Fruit fly (Drosophila melanogaster) whole organism, embryonic: ENCODE data around the gene CG14400.

ENCODE experiments used
- BEAF-32 ChIP-seq: fragments of 200-800 bp; sonication (Bioruptor generic); optimal IDR thresholded peaks from 3 replicates; lab custom pipeline; 2017; ENCODE audit warnings: missing biosample characterization, missing genetic modification characterization, mild to moderate bottlenecking, moderate library complexity, missing genetic modification reagents
- CG10147 ChIP-seq: fragments of 200-800 bp; sonication (Bioruptor generic); optimal IDR thresholded peaks from 2 replicates; lab custom pipeline; 2019; ENCODE audit warnings: missing biosample characterization, mild to moderate bottlenecking, missing genetic modification characterization, moderate library complexity
- CG10321 ChIP-seq: fragments of 200-800 bp; sonication (Bioruptor generic); IDR thresholded peaks from 2 replicates; pipeline ENCODE4 v1.3.6; 2022; ENCODE audit warnings: missing biosample characterization, missing genetic modification characterization
- CG11456 ChIP-seq: fragments of 200-800 bp; sonication (Bioruptor generic); IDR thresholded peaks from 3 replicates; pipeline ENCODE4 v1.3.6; 2022; ENCODE audit warnings: missing biosample characterization, missing genetic modification characterization
- CG12236 ChIP-seq: fragments of 200-800 bp; sonication (Bioruptor generic); optimal IDR thresholded peaks from 2 replicates; lab custom pipeline; 2016; ENCODE audit warnings: missing biosample characterization, missing genetic modification characterization
- CG12769 ChIP-seq: fragments of 200-800 bp; sonication (Bioruptor generic); optimal IDR thresholded peaks from 2 replicates; lab custom pipeline; 2019; ENCODE audit warnings: missing biosample characterization, mild to moderate bottlenecking, missing genetic modification characterization, moderate library complexity
- CG14965 ChIP-seq: fragments of 200-800 bp; sonication (Bioruptor generic); optimal IDR thresholded peaks from 2 replicates; lab custom pipeline; 2016; ENCODE audit warnings: missing biosample characterization, missing genetic modification characterization, borderline replicate concordance
- CG17568 ChIP-seq: fragments of 200-800 bp; sonication (Bioruptor generic); optimal IDR thresholded peaks from 2 replicates; lab custom pipeline; 2018; ENCODE audit warnings: missing biosample characterization, mild to moderate bottlenecking, missing genetic modification characterization, moderate library complexity
- CG2199 ChIP-seq: fragments of 200-800 bp; sonication (Bioruptor generic); IDR thresholded peaks from 3 replicates; pipeline ENCODE4 v1.3.6; 2022; ENCODE audit warnings: missing biosample characterization, missing genetic modification characterization
- CG2889 ChIP-seq: fragments of 200-800 bp; sonication (Bioruptor generic); IDR thresholded peaks from 3 replicates; pipeline ENCODE4 v1.3.6; 2022; ENCODE audit warnings: missing biosample characterization, missing genetic modification characterization
- CG33213 ChIP-seq: fragments of 200-800 bp; sonication (Bioruptor generic); optimal IDR thresholded peaks from 3 replicates; lab custom pipeline; 2016; ENCODE audit warnings: missing biosample characterization, missing genetic modification characterization
- CG6175 ChIP-seq: fragments of 200-800 bp; sonication (Bioruptor generic); IDR thresholded peaks from 3 replicates; pipeline ENCODE4 v1.3.6; 2022; ENCODE audit warnings: missing biosample characterization, missing genetic modification characterization
- CG6654 ChIP-seq: fragments of 200-800 bp; sonication (Bioruptor generic); optimal IDR thresholded peaks from 2 replicates; lab custom pipeline; 2017; ENCODE audit warnings: missing biosample characterization, mild to moderate bottlenecking, missing genetic modification characterization
- CG9215 ChIP-seq: fragments of 200-800 bp; sonication (Bioruptor generic); IDR thresholded peaks from 2 replicates; pipeline ENCODE4 v1.3.6; 2022; ENCODE audit warnings: missing biosample characterization, missing genetic modification characterization
- CG9609 ChIP-seq: fragments of 200-800 bp; sonication (Bioruptor generic); optimal IDR thresholded peaks from 3 replicates; lab custom pipeline; 2016; ENCODE audit warnings: missing biosample characterization, missing genetic modification characterization
- CG9727 ChIP-seq: fragments of 200-800 bp; sonication (Bioruptor generic); optimal IDR thresholded peaks from 3 replicates; lab custom pipeline; 2017; ENCODE audit warnings: missing biosample characterization, mild to moderate bottlenecking, missing genetic modification characterization
- D ChIP-seq, 2 experiments: fragments of 200-800 bp in 1 of 2; fragments of >200 bp in 1 of 2; sonication (Bioruptor generic) in 1 of 2; optimal IDR thresholded peaks; 2 replicates in 1 of 2; 3 replicates in 1 of 2; lab custom pipeline; 2017; ENCODE audit warnings: mild to moderate bottlenecking in 1 of 2, missing biosample characterization in 1 of 2, missing genetic modification characterization in 1 of 2, missing genetic modification reagents in 1 of 2
- D19B ChIP-seq: fragments of 200-800 bp; sonication (Bioruptor generic); optimal IDR thresholded peaks from 2 replicates; lab custom pipeline; 2017; ENCODE audit warnings: missing biosample characterization, mild to moderate bottlenecking, missing genetic modification characterization
- E2f1 ChIP-seq: fragments of 200-800 bp; sonication (Bioruptor generic); IDR thresholded peaks from 2 replicates; pipeline ENCODE4 v1.3.6; 2022; ENCODE audit warnings: missing biosample characterization, missing genetic modification characterization
- E2f2 ChIP-seq: fragments of 200-800 bp; sonication (Bioruptor generic); IDR thresholded peaks from 2 replicates; pipeline ENCODE4 v1.3.6; 2022; ENCODE audit warnings: missing biosample characterization, missing genetic modification characterization
- Hr51 ChIP-seq, 2 experiments: fragments of 200-800 bp; sonication (Bioruptor generic); optimal IDR thresholded peaks; 2 replicates in 1 of 2; 3 replicates in 1 of 2; lab custom pipeline; 2016 to 2018; ENCODE audit warnings: missing biosample characterization in 2 of 2, missing genetic modification characterization in 2 of 2, mild to moderate bottlenecking in 1 of 2, moderate library complexity in 1 of 2
- Hr78 ChIP-seq, 2 experiments: fragments of 200-800 bp in 1 of 2; fragments of >200 bp in 1 of 2; sonication (Bioruptor generic) in 1 of 2; optimal IDR thresholded peaks; 2 replicates each; lab custom pipeline; 2017 to 2019; ENCODE audit warnings: missing biosample characterization in 2 of 2, missing genetic modification characterization in 2 of 2, mild to moderate bottlenecking in 1 of 2, moderate library complexity in 1 of 2
- Med ChIP-seq: fragments of 200-800 bp; sonication (Bioruptor generic); peaks from one replicate; lab custom pipeline; 2016; ENCODE audit warnings: missing biosample characterization, missing genetic modification characterization, mild to moderate bottlenecking, inconsistent platforms, moderate library complexity
- Rx ChIP-seq: fragments of 200-800 bp; sonication (Bioruptor generic); IDR thresholded peaks from 2 replicates; pipeline ENCODE4 v1.3.6; 2022; ENCODE audit warnings: missing biosample characterization, missing genetic modification characterization
- Side ChIP-seq: fragments of 200-800 bp; sonication (Bioruptor generic); optimal IDR thresholded peaks from 2 replicates; lab custom pipeline; 2016; ENCODE audit warnings: missing biosample characterization, missing genetic modification characterization
- Sox100B ChIP-seq: fragments of 200-800 bp; sonication (Bioruptor generic); optimal IDR thresholded peaks from 3 replicates; lab custom pipeline; 2018; ENCODE audit warnings: missing biosample characterization, mild to moderate bottlenecking, missing genetic modification characterization
- Taf1 ChIP-seq: fragments of 200-800 bp; sonication (Bioruptor generic); IDR thresholded peaks from 2 replicates; pipeline ENCODE4 v1.3.6; 2022; ENCODE audit warnings: missing biosample characterization, missing genetic modification characterization
- al ChIP-seq: fragments of 200-800 bp; sonication (Bioruptor generic); IDR thresholded peaks from 2 replicates; pipeline ENCODE4 v1.3.6; 2022; ENCODE audit warnings: missing biosample characterization, missing genetic modification characterization
- ase ChIP-seq: fragments of 200-800 bp; sonication (Bioruptor generic); IDR thresholded peaks from 3 replicates; pipeline ENCODE4 v1.3.6; 2022; ENCODE audit warnings: missing biosample characterization, missing genetic modification characterization
- bowl ChIP-seq: fragments of 200-800 bp; sonication (Bioruptor generic); IDR thresholded peaks from 2 replicates; pipeline ENCODE4 v1.3.6; 2022; ENCODE audit warnings: missing biosample characterization, missing genetic modification characterization
- chn ChIP-seq: fragments of 200-800 bp; sonication (Bioruptor generic); optimal IDR thresholded peaks from 2 replicates; lab custom pipeline; 2016; ENCODE audit warnings: missing biosample characterization, missing genetic modification characterization
- cwo ChIP-seq: fragments of 200-800 bp; sonication (Bioruptor generic); optimal IDR thresholded peaks from 3 replicates; lab custom pipeline; 2017; ENCODE audit warnings: missing biosample characterization, missing genetic modification characterization, mild to moderate bottlenecking, moderate library complexity, missing genetic modification reagents
- disco-r ChIP-seq: fragments of 200-800 bp; sonication (Bioruptor generic); optimal IDR thresholded peaks from 2 replicates; lab custom pipeline; 2016; ENCODE audit warnings: missing biosample characterization, missing genetic modification characterization
- dmrt11E ChIP-seq: fragments of 200-800 bp; sonication (Bioruptor generic); optimal IDR thresholded peaks from 3 replicates; lab custom pipeline; 2018; ENCODE audit warnings: missing biosample characterization, mild to moderate bottlenecking, missing genetic modification characterization, moderate library complexity
- emc ChIP-seq: fragments of 200-800 bp; sonication (Bioruptor generic); optimal IDR thresholded peaks from 2 replicates; lab custom pipeline; 2016; ENCODE audit warnings: missing biosample characterization, missing genetic modification characterization
- ems ChIP-seq: fragments of 200-800 bp; sonication (Bioruptor generic); optimal IDR thresholded peaks from 3 replicates; lab custom pipeline; 2016; ENCODE audit warnings: missing biosample characterization, missing genetic modification characterization
- gcm2 ChIP-seq: fragments of 200-800 bp; sonication (Bioruptor generic); optimal IDR thresholded peaks from 2 replicates; lab custom pipeline; 2016; ENCODE audit warnings: missing biosample characterization, missing genetic modification characterization
- gsb ChIP-seq: fragments of 200-800 bp; sonication (Bioruptor generic); IDR thresholded peaks from 2 replicates; pipeline ENCODE4 v1.3.6; 2022; ENCODE audit warnings: missing biosample characterization, missing genetic modification characterization
- kni ChIP-seq: fragments of 200-800 bp; sonication (Bioruptor generic); optimal IDR thresholded peaks from 3 replicates; lab custom pipeline; 2017; ENCODE audit warnings: mild to moderate bottlenecking, missing biosample characterization, missing genetic modification reagents, missing genetic modification characterization
- odd ChIP-seq: fragments of 200-800 bp; sonication (Bioruptor generic); optimal IDR thresholded peaks from 2 replicates; lab custom pipeline; 2017; ENCODE audit warnings: missing biosample characterization, mild to moderate bottlenecking, missing genetic modification characterization
- pb ChIP-seq: fragments of 200-800 bp; sonication (Bioruptor generic); optimal IDR thresholded peaks from 3 replicates; lab custom pipeline; 2016; ENCODE audit warnings: missing biosample characterization, missing genetic modification characterization
- phol ChIP-seq: fragments of 200-800 bp; sonication (Bioruptor generic); optimal IDR thresholded peaks from 3 replicates; lab custom pipeline; 2018; ENCODE audit warnings: missing biosample characterization, mild to moderate bottlenecking, missing genetic modification characterization, moderate library complexity
- ranshi ChIP-seq: fragments of 200-800 bp; sonication (Bioruptor generic); IDR thresholded peaks from 2 replicates; pipeline ENCODE4 v1.3.6; 2022; ENCODE audit warnings: missing biosample characterization, missing genetic modification characterization
- row ChIP-seq: fragments of 200-800 bp; sonication (Bioruptor generic); IDR thresholded peaks from 3 replicates; pipeline ENCODE4 v1.3.6; 2022; ENCODE audit warnings: missing biosample characterization, missing genetic modification characterization
- shn ChIP-seq: fragments of 200-800 bp; sonication (Bioruptor generic); optimal IDR thresholded peaks from 3 replicates; lab custom pipeline; 2016; ENCODE audit warnings: missing biosample characterization, missing genetic modification characterization
- slp2 ChIP-seq: fragments of 200-800 bp; sonication (Bioruptor generic); optimal IDR thresholded peaks from 2 replicates; lab custom pipeline; 2016; ENCODE audit warnings: missing biosample characterization, missing genetic modification characterization
- trh ChIP-seq: fragments of 200-800 bp; sonication (Bioruptor generic); optimal IDR thresholded peaks from 2 replicates; lab custom pipeline; 2016; ENCODE audit warnings: missing biosample characterization, missing genetic modification characterization
- wdn ChIP-seq: fragments of 200-800 bp; sonication (Bioruptor generic); IDR thresholded peaks from 2 replicates; pipeline ENCODE4 v1.3.6; 2022; ENCODE audit warnings: missing biosample characterization, missing genetic modification characterization
- zen2 ChIP-seq: fragments of 200-800 bp; sonication (Bioruptor generic); IDR thresholded peaks from 3 replicates; pipeline ENCODE4 v1.3.6; 2022; ENCODE audit warnings: missing biosample characterization, missing genetic modification characterization; ENCODE audit not compliant: partially characterized antibody

Gene CG14400

dm6 chr2L:20822025-20822371, 35.7 kb downstream of the CG14400 start (continued):
- peak; percentile 50 for TF ChIP-seq CG12769 (tag; lab: Kevin White, UChicago)
- no peak for TF ChIP-seq CG6654 (GFP tag; lab: Kevin White, UChicago)
- 0 out of 3 replicates have a peak, but pooled peaks have one; percentile 68 for TF ChIP-seq CG6175 (GFP tag; lab: Robert Waterston, UW)
- TF ChIP-seq gcm2 (GFP tag; lab: Kevin White, UChicago): no peak
- no peak for TF ChIP-seq dmrt11E
- no peak for TF ChIP-seq slp2 (GFP tag; lab: Kevin White, UChicago)
- TF ChIP-seq bowl: peak; percentile 35; the same call in 1 of the 2 replicates
- no peak for TF ChIP-seq D (optimal IDR thresholded peaks at IDR 0.05; lab: Kevin White, UChicago)
- TF ChIP-seq D (GFP tag; optimal IDR thresholded peaks at IDR 0.05; lab: Kevin White, UChicago): no peak
- no peak for TF ChIP-seq row
- TF ChIP-seq disco-r: peak; percentile 13
- TF ChIP-seq phol (tag; lab: Kevin White, UChicago): peak; percentile 10
- peak; percentile 12 for TF ChIP-seq Med (GFP tag; lab: Kevin White, UChicago)
- TF ChIP-seq wdn (GFP tag; lab: Robert Waterston, UW): no peak
- TF ChIP-seq trh (GFP tag; lab: Kevin White, UChicago): no peak
- no peak for TF ChIP-seq ranshi
- TF ChIP-seq Hr51 (GFP tag; optimal IDR thresholded peaks at IDR 0.05; lab: Kevin White, UChicago): no peak
- no peak; the same call in 1 of the 2 replicates for TF ChIP-seq gsb (GFP tag; lab: Robert Waterston, UW)
- TF ChIP-seq odd (GFP tag; lab: Kevin White, UChicago): no peak
- peak in 1 of 2 experiments; percentile 56 for TF ChIP-seq Hr78 (GFP tag; optimal IDR thresholded peaks at IDR 0.05; lab: Kevin White, UChicago)
- no peak for TF ChIP-seq CG9609
- TF ChIP-seq Rx: no peak
- no peak for TF ChIP-seq kni (GFP tag; lab: Kevin White, UChicago)
- TF ChIP-seq CG2199: no peak
- no peak for TF ChIP-seq cwo (GFP tag; lab: Kevin White, UChicago)
- no peak for TF ChIP-seq CG9727 (GFP tag; lab: Kevin White, UChicago)

DNA sequence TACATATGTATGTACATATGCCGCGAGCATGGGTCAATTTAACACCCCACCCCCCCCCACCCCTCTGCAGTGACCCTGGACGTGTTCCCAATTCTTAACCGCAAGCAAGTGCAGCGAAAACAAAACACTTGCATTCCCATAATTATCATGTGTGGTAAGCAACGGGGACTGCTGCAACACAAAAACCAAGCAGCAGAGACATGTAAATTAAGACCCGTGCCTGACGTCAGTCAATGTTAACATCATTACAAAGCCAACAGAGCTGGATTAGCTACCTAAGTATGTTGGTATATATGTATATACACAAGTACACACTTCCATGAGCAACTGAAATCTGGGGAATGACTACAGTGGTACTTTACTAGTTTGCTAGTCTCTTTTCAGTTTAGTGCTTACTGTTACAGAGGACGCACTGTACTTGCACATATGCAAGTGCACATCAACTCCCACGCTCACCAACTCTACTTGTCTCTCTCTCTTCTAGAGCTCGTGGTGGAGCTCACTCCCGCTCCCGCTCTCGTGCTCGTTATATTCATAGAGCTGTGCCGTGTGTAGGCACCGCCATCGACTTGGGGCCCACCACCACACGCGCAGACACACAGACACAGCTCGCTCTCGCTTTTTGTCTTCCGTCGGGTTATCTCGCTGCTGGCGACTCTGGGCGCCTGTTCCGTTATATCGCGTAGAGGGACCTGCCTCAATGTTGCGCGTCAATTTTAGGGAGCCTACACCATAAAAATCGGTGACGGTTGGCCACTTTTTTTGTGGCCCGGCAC, 36.3 kb downstream of the CG14400 start:
- TF ChIP-seq al (GFP tag; lab: Robert Waterston, UW) (no peak), Taf1 (GFP tag; lab: Robert Waterston, UW) (no peak), Med (GFP tag; lab: Kevin White, UChicago) (peak; percentile 87), BEAF-32 (GFP tag; lab: Kevin White, UChicago) (no peak), CG10321 (GFP tag; lab: Robert Waterston, UW) (no peak), CG17568 (GFP tag; lab: Kevin White, UChicago) (no peak), CG33213 (GFP tag; lab: Kevin White, UChicago) (no peak), E2f2 (GFP tag; lab: Robert Waterston, UW) (peak; percentile 22; the same call in 1 of the 2 replicates), pb (GFP tag; lab: Kevin White, UChicago) (no peak), ems (GFP tag; lab: Kevin White, UChicago) (no peak), chn (GFP tag; lab: Kevin White, UChicago) (no peak), D19B (GFP tag; lab: Kevin White, UChicago) (no peak), CG2889 (GFP tag; lab: Robert Waterston, UW) (no peak), shn (GFP tag; lab: Kevin White, UChicago) (no peak), CG11456 (no peak), ase (GFP tag; lab: Robert Waterston, UW) (0 out of 3 replicates have a peak, but pooled peaks have one; percentile 47), CG12236 (GFP tag; lab: Kevin White, UChicago) (no peak), Side (GFP tag; lab: Kevin White, UChicago) (no peak), E2f1 (GFP tag; lab: Robert Waterston, UW) (0 out of 2 replicates have a peak, but pooled peaks have one; percentile 35), Sox100B (GFP tag; lab: Kevin White, UChicago) (no peak), zen2 (GFP tag; lab: Robert Waterston, UW) (peak; percentile 56; the same call in 2 of the 3 replicates), CG14965 (GFP tag; lab: Kevin White, UChicago) (no peak), emc (GFP tag; lab: Kevin White, UChicago) (no peak), CG6654 (GFP tag; lab: Kevin White, UChicago) (no peak), CG10147 (no peak), CG9215 (GFP tag; lab: Robert Waterston, UW) (no peak)
